Fruit fly (Drosophila melanogaster) whole organism, embryonic: ENCODE data around the gene Hr4.
A peak's percentile ranks its signal among the peaks of the same experiment; 100 is the strongest.

Experiments
- Bdp1 ChIP-seq: fragments of 200-800 bp; sonication (Bioruptor generic); optimal IDR thresholded peaks from 3 replicates; lab custom pipeline; 2016; ENCODE audit warnings: missing biosample characterization, missing genetic modification characterization
- CG10462 ChIP-seq: fragments of 200-800 bp; sonication (Bioruptor generic); optimal IDR thresholded peaks from 2 replicates; lab custom pipeline; 2016; ENCODE audit warnings: missing biosample characterization, missing genetic modification characterization
- CG13123 ChIP-seq: fragments of 200-800 bp; sonication (Bioruptor generic); optimal IDR thresholded peaks from 2 replicates; lab custom pipeline; 2016; ENCODE audit warnings: missing biosample characterization, missing genetic modification characterization
- CG4730 ChIP-seq: fragments of 200-800 bp; sonication (Bioruptor generic); IDR thresholded peaks from 2 replicates; pipeline ENCODE4 v1.3.6; 2022; ENCODE audit warnings: missing biosample characterization, missing genetic modification characterization
- CG5180 ChIP-seq: fragments of 200-800 bp; sonication (Bioruptor generic); optimal IDR thresholded peaks from 3 replicates; lab custom pipeline; 2017; ENCODE audit warnings: missing biosample characterization, missing genetic modification characterization, mild to moderate bottlenecking, moderate library complexity, missing genetic modification reagents
- GATAe ChIP-seq: fragments of 200-800 bp; sonication (Bioruptor generic); conservative IDR thresholded peaks from 2 replicates; pipeline ENCODE4 v1.3.6; 2022; ENCODE audit warnings: missing biosample characterization, missing genetic modification characterization
- Lim3 ChIP-seq: fragments of 200-800 bp; sonication (Bioruptor generic); IDR thresholded peaks from 2 replicates; pipeline ENCODE4 v1.3.6; 2022; ENCODE audit warnings: missing biosample characterization, missing genetic modification characterization
- bcd ChIP-seq: fragments of 200-800 bp; sonication (Bioruptor generic); optimal IDR thresholded peaks from 2 replicates; lab custom pipeline; 2017; ENCODE audit warnings: missing biosample characterization, mild to moderate bottlenecking, missing genetic modification characterization
- lov ChIP-seq, 2 experiments: fragments of 200-800 bp in 1 of 2; fragments of >200 bp in 1 of 2; sonication (Bioruptor generic) in 1 of 2; IDR thresholded peaks in 1 of 2; optimal IDR thresholded peaks in 1 of 2; 2 replicates in 1 of 2; 3 replicates in 1 of 2; pipeline versions ENCODE4 v1.3.6 to Lab custom; 2017 to 2022; ENCODE audit warnings: missing biosample characterization in 1 of 2, missing genetic modification characterization in 1 of 2
- sd ChIP-seq: fragments of 200-800 bp; sonication (Bioruptor generic); optimal IDR thresholded peaks from 3 replicates; lab custom pipeline; 2018; ENCODE audit warnings: missing biosample characterization, mild to moderate bottlenecking, missing genetic modification characterization, moderate library complexity
- sima ChIP-seq: fragments of 200-800 bp; sonication (Bioruptor generic); optimal IDR thresholded peaks from 2 replicates; lab custom pipeline; 2016; ENCODE audit warnings: missing biosample characterization, missing genetic modification characterization
- z ChIP-seq: fragments of 200-800 bp; sonication (Bioruptor generic); IDR thresholded peaks from 3 replicates; pipeline ENCODE4 v1.3.6; 2022; ENCODE audit warnings: missing biosample characterization, missing genetic modification characterization

DNA sequence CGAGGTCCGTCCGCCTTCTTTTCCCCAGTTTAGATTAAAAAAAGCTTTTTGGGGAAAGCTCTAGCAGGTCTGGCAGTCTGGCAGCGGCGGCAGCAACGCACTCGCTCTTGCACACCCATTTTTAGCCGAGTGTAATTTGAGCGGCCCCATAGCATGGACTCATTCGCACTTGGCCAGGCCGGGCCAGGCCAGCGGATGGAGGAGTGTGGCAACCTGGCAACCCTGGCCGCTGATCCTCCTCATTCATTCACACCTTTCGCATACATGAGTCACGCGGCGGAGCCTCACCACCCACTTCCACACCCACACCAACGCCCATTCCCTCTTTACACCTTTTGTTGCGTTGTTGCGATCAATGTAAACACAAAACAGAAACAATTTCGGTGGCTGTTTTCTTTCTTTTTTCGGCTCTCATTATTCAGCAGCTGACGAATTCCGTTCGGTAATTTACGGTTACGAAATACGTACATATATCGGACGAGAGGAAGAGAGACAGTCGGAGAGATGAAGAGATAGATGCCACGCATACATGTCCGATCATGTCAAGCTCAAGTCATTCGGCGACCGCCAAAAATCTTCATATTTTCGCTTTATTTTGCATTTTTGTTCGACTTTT is 91.2 kb downstream of the Hr4 start:
- TF ChIP-seq sd (tag; lab: Kevin White, UChicago) (peak; percentile 84), CG5180 (no peak), bcd (no peak), lov (optimal IDR thresholded peaks at IDR 0.05; lab: Kevin White, UChicago) (no peak), lov (GFP tag; IDR thresholded peaks at IDR 0.05; lab: Robert Waterston, UW) (no peak), CG13123 (GFP tag; lab: Kevin White, UChicago) (no peak), sima (GFP tag; lab: Kevin White, UChicago) (no peak), z (GFP tag; lab: Robert Waterston, UW) (no peak), Bdp1 (GFP tag; lab: Kevin White, UChicago) (no peak), CG4730 (no peak), Lim3 (no peak), GATAe (GFP tag; lab: Robert Waterston, UW) (no peak), CG10462 (GFP tag; lab: Kevin White, UChicago) (no peak)
